Worm (Caenorhabditis elegans) whole organism, L2 larva: ENCODE data around the gene C53B7.2.
A peak's percentile ranks its signal among the peaks of the same experiment; 100 is the strongest.

Experiments used
- C34F6.9 ChIP-seq: fragments of 150-350 bp; optimal IDR thresholded peaks from 2 replicates; lab custom pipeline; 2014; ENCODE audit warnings: missing biosample characterization, missing genetic modification characterization
- F13H6.1 ChIP-seq: sonication (generic microtip); optimal IDR thresholded peaks from 2 replicates; lab custom pipeline; 2016; ENCODE audit warnings: missing genetic modification characterization, missing compliant biosample characterization
- R02D3.7 ChIP-seq: fragments of 150-350 bp; optimal IDR thresholded peaks from 2 replicates; lab custom pipeline; 2014; ENCODE audit warnings: missing biosample characterization, missing genetic modification characterization
- Y55F3AM.14 ChIP-seq: fragments of 200-800 bp; sonication (Bioruptor generic); optimal IDR thresholded peaks from 2 replicates; lab custom pipeline; 2018; ENCODE audit warnings: mild to moderate bottlenecking, missing genetic modification characterization, missing compliant biosample characterization
- ZK546.5 ChIP-seq: sonication (generic microtip); optimal IDR thresholded peaks from 2 replicates; lab custom pipeline; 2017; ENCODE audit warnings: missing biosample characterization, missing genetic modification characterization
- alr-1 ChIP-seq: fragments of 150-350 bp; optimal IDR thresholded peaks from 2 replicates; lab custom pipeline; 2014; ENCODE audit warnings: missing biosample characterization, missing genetic modification characterization
- aly-2 ChIP-seq: fragments of 150-350 bp; optimal IDR thresholded peaks from 2 replicates; lab custom pipeline; 2014; ENCODE audit warnings: missing biosample characterization, missing genetic modification characterization
- ama-1 ChIP-seq: fragments of 150-350 bp; optimal IDR thresholded peaks from 2 replicates; lab custom pipeline; 2018; ENCODE audit warnings: inconsistent platforms
- blmp-1 ChIP-seq: sonication (generic microtip); optimal IDR thresholded peaks from 2 replicates; lab custom pipeline; 2017; ENCODE audit warnings: missing genetic modification characterization, mild to moderate bottlenecking, missing compliant biosample characterization, antibody characterized with exemption, moderate library complexity; ENCODE audit not compliant: insufficient read depth
- ceh-16 ChIP-seq: fragments of 150-350 bp; optimal IDR thresholded peaks from 2 replicates; lab custom pipeline; 2014; ENCODE audit warnings: missing biosample characterization, missing genetic modification characterization
- ceh-82 ChIP-seq: fragments of 150-350 bp; optimal IDR thresholded peaks from 2 replicates; lab custom pipeline; 2014; ENCODE audit warnings: missing biosample characterization, missing genetic modification characterization
- crh-2 ChIP-seq: sonication (generic microtip); optimal IDR thresholded peaks from 2 replicates; lab custom pipeline; 2017; ENCODE audit warnings: missing biosample characterization, missing genetic modification characterization
- dmd-4 ChIP-seq: sonication (generic microtip); optimal IDR thresholded peaks from 2 replicates; lab custom pipeline; 2017; ENCODE audit warnings: missing biosample characterization, missing genetic modification characterization
- egl-27 ChIP-seq: sonication (generic microtip); optimal IDR thresholded peaks from 3 replicates; lab custom pipeline; 2017; ENCODE audit warnings: missing biosample characterization, missing genetic modification reagents, missing genetic modification characterization
- elt-1 ChIP-seq: fragments of 150-350 bp; optimal IDR thresholded peaks from 2 replicates; lab custom pipeline; 2014; ENCODE audit warnings: missing biosample characterization, missing genetic modification characterization
- elt-3 ChIP-seq: sonication (generic microtip); optimal IDR thresholded peaks from 2 replicates; lab custom pipeline; 2017; ENCODE audit warnings: missing biosample characterization, missing genetic modification characterization
- fos-1 ChIP-seq: fragments of 150-350 bp; optimal IDR thresholded peaks from 2 replicates; lab custom pipeline; 2014; ENCODE audit warnings: missing biosample characterization, missing genetic modification characterization
- gmeb-1 ChIP-seq: fragments of 150-350 bp; optimal IDR thresholded peaks from 2 replicates; lab custom pipeline; 2014; ENCODE audit warnings: missing biosample characterization, missing genetic modification characterization
- lin-11 ChIP-seq: fragments of 150-350 bp; sonication (generic microtip); optimal IDR thresholded peaks from 2 replicates; lab custom pipeline; 2014; ENCODE audit warnings: missing biosample characterization, missing genetic modification characterization, inconsistent platforms, mixed read lengths
- lin-13 ChIP-seq: fragments of 150-350 bp; optimal IDR thresholded peaks from 2 replicates; lab custom pipeline; 2014; ENCODE audit warnings: missing biosample characterization, missing genetic modification reagents, missing genetic modification characterization
- lin-39 ChIP-seq: fragments of 150-350 bp; optimal IDR thresholded peaks from 2 replicates; lab custom pipeline; 2014; ENCODE audit warnings: missing biosample characterization, missing genetic modification reagents, missing genetic modification characterization
- lsy-2 ChIP-seq, 2 experiments: fragments of 150-350 bp in 1 of 2; sonication (generic microtip) in 1 of 2; optimal IDR thresholded peaks; 2 replicates each; lab custom pipeline; 2014 to 2017; ENCODE audit warnings: missing biosample characterization in 2 of 2, missing genetic modification characterization in 2 of 2
- mab-5 ChIP-seq: fragments of 150-350 bp; optimal IDR thresholded peaks from 2 replicates; lab custom pipeline; 2014; ENCODE audit warnings: missing biosample characterization, missing genetic modification characterization
- mbf-1 ChIP-seq: sonication (generic microtip); optimal IDR thresholded peaks from 2 replicates; lab custom pipeline; 2017; ENCODE audit warnings: missing biosample characterization, missing genetic modification characterization
- mdl-1 ChIP-seq, 2 experiments: fragments of 150-350 bp in 1 of 2; sonication (generic microtip) in 1 of 2; optimal IDR thresholded peaks; 2 replicates each; lab custom pipeline; 2017; ENCODE audit warnings: missing biosample characterization in 2 of 2, missing genetic modification characterization in 2 of 2
- nhr-10 ChIP-seq: sonication (generic microtip); optimal IDR thresholded peaks from 2 replicates; lab custom pipeline; 2017; ENCODE audit warnings: missing biosample characterization, missing genetic modification characterization
- nhr-11 ChIP-seq: fragments of 150-350 bp; optimal IDR thresholded peaks from 2 replicates; lab custom pipeline; 2014; ENCODE audit warnings: missing biosample characterization, missing genetic modification characterization
- nhr-12 ChIP-seq: fragments of 150-350 bp; optimal IDR thresholded peaks from 2 replicates; lab custom pipeline; 2014; ENCODE audit warnings: missing biosample characterization, missing genetic modification characterization
- nhr-129 ChIP-seq: fragments of 150-350 bp; optimal IDR thresholded peaks from 2 replicates; lab custom pipeline; 2014; ENCODE audit warnings: missing biosample characterization, missing genetic modification characterization
- nhr-21 ChIP-seq: fragments of 150-350 bp; optimal IDR thresholded peaks from 2 replicates; lab custom pipeline; 2014; ENCODE audit warnings: missing biosample characterization, missing genetic modification characterization
- nhr-23 ChIP-seq: fragments of 150-350 bp; optimal IDR thresholded peaks from 2 replicates; lab custom pipeline; 2014; ENCODE audit warnings: missing biosample characterization, missing genetic modification reagents, missing genetic modification characterization
- nhr-237 ChIP-seq: fragments of 150-350 bp; optimal IDR thresholded peaks from 2 replicates; lab custom pipeline; 2014; ENCODE audit warnings: missing biosample characterization, missing genetic modification characterization
- nhr-25 ChIP-seq: fragments of 150-350 bp; sonication (generic microtip); optimal IDR thresholded peaks from 3 replicates; lab custom pipeline; 2014; ENCODE audit warnings: missing biosample characterization, missing genetic modification characterization
- nhr-6 ChIP-seq: fragments of 150-350 bp; optimal IDR thresholded peaks from 2 replicates; lab custom pipeline; 2014; ENCODE audit warnings: missing biosample characterization, missing genetic modification characterization
- nhr-77 ChIP-seq: fragments of 150-350 bp; optimal IDR thresholded peaks from 2 replicates; lab custom pipeline; 2014; ENCODE audit warnings: missing biosample characterization, missing genetic modification characterization
- peb-1 ChIP-seq: fragments of 150-350 bp; optimal IDR thresholded peaks from 2 replicates; lab custom pipeline; 2014; ENCODE audit warnings: missing biosample characterization, missing genetic modification characterization
- sem-4 ChIP-seq: fragments of 150-350 bp; optimal IDR thresholded peaks from 2 replicates; lab custom pipeline; 2014; ENCODE audit warnings: missing biosample characterization, missing genetic modification reagents, missing genetic modification characterization
- skn-1 ChIP-seq: sonication (generic microtip); optimal IDR thresholded peaks from 2 replicates; lab custom pipeline; 2017; ENCODE audit warnings: missing biosample characterization, missing genetic modification characterization
- sma-3 ChIP-seq: sonication (generic microtip); optimal IDR thresholded peaks from 2 replicates; lab custom pipeline; 2016; ENCODE audit warnings: missing genetic modification reagents, missing genetic modification characterization, missing compliant biosample characterization
- sma-9 ChIP-seq, 2 experiments: fragments of 150-350 bp in 1 of 2; sonication (generic microtip) in 1 of 2; optimal IDR thresholded peaks; 2 replicates each; lab custom pipeline; 2014 to 2016; ENCODE audit warnings: missing genetic modification characterization in 2 of 2, mild to moderate bottlenecking in 1 of 2, missing biosample characterization in 1 of 2, missing compliant biosample characterization in 1 of 2, missing genetic modification reagents in 1 of 2, moderate library complexity in 1 of 2
- snpc-4 ChIP-seq: fragments of 150-350 bp; optimal IDR thresholded peaks from 2 replicates; lab custom pipeline; 2014; ENCODE audit warnings: missing biosample characterization, missing genetic modification characterization
- unc-39 ChIP-seq: fragments of 150-350 bp; optimal IDR thresholded peaks from 2 replicates; lab custom pipeline; 2014; ENCODE audit warnings: missing biosample characterization, missing genetic modification characterization
- unc-55 ChIP-seq: fragments of 150-350 bp; sonication (generic microtip); optimal IDR thresholded peaks from 3 replicates; lab custom pipeline; 2014; ENCODE audit warnings: missing biosample characterization, missing genetic modification reagents, missing genetic modification characterization
- unc-62 ChIP-seq: fragments of 150-350 bp; optimal IDR thresholded peaks from 2 replicates; lab custom pipeline; 2014; ENCODE audit warnings: missing biosample characterization, missing genetic modification reagents, missing genetic modification characterization
- zag-1 ChIP-seq: fragments of 150-350 bp; optimal IDR thresholded peaks from 2 replicates; lab custom pipeline; 2014; ENCODE audit warnings: missing biosample characterization, missing genetic modification characterization
- ztf-1 ChIP-seq: fragments of 200-800 bp; sonication (Bioruptor generic); conservative IDR thresholded peaks from 2 replicates; pipeline ENCODE4 v1.3.6; 2022; ENCODE audit warnings: missing genetic modification characterization, missing compliant biosample characterization
- ztf-11 ChIP-seq: sonication (generic microtip); optimal IDR thresholded peaks from 2 replicates; lab custom pipeline; 2017; ENCODE audit warnings: missing biosample characterization, missing genetic modification characterization
- ztf-4 ChIP-seq: fragments of 150-350 bp; optimal IDR thresholded peaks from 2 replicates; lab custom pipeline; 2014; ENCODE audit warnings: missing biosample characterization, missing genetic modification characterization

Gene C53B7.2

DNA sequence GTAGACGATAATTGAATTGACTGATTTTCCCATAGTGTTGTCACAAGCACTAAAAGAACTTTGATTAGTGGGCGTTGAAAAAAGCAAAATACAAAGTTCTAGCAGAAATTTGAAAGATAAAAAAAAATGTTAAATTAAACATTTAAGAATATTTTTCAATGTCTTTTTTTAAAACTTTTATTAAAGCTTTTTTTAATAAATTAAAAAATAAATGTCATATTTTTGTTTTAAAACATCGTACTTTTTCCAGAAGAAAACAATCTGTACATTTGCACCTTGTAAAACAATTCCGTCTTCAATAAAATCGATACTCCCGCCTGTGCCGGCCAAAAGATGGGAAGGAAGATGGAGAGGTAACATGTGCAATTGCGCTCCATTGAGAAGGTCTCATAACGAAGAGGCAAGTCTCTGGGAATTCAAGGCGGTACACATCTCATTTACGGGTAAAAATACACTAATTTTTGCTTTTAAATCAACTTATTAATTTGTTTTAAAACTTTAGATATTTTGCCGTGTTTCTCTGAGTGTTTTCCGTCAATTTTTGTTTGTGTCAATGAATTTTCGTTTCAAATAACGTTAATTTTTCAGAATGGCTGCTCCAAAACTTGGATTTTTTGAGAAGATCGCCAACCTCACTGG, 5.2 kb upstream of the C53B7.2 start, which contains the start of the genes glr-6 and asg-2:
Gene glr-6 (minus strand): TSS at position 51 of the 639 bp plus-strand sequence.
Gene asg-2 (plus strand): TSS at position 589 of the 639 bp plus-strand sequence.
- TF ChIP-seq mdl-1 (tag; optimal IDR thresholded peaks at IDR 0.05; lab: Kevin White, UChicago) (no peak), alr-1 (tag; lab: Kevin White, UChicago) (no peak), zag-1 (tag; lab: Kevin White, UChicago) (peak; percentile 45), F13H6.1 (peak; percentile 64), unc-39 (no peak), egl-27 (tag; lab: Kevin White, UChicago) (peak; percentile 15), peb-1 (tag; lab: Kevin White, UChicago) (no peak), sma-9 (GFP tag; optimal IDR thresholded peaks at IDR 0.05; lab: Kevin White, UChicago) (peak; percentile 83), sma-9 (tag; optimal IDR thresholded peaks at IDR 0.05; lab: Kevin White, UChicago) (no peak), Y55F3AM.14 (GFP tag; lab: Kevin White, UChicago) (no peak), snpc-4 (tag; lab: Kevin White, UChicago) (peak; percentile 63), nhr-129 (tag; lab: Kevin White, UChicago) (peak; percentile 92), blmp-1 (tag; lab: Kevin White, UChicago) (peak; percentile 13), nhr-11 (tag; lab: Kevin White, UChicago) (no peak), lsy-2 (tag; optimal IDR thresholded peaks at IDR 0.05; lab: Kevin White, UChicago) (peak; percentile 36 to 90), ZK546.5 (no peak), nhr-77 (tag; lab: Kevin White, UChicago) (peak; percentile 21), sma-3 (peak; percentile 84), crh-2 (tag; lab: Kevin White, UChicago) (peak; percentile 90), elt-3 (no peak), nhr-237 (tag; lab: Kevin White, UChicago) (no peak), unc-62 (GFP tag; lab: Kevin White, UChicago) (no peak), aly-2 (no peak), nhr-10 (tag; lab: Kevin White, UChicago) (no peak), sem-4 (tag; lab: Kevin White, UChicago) (peak; percentile 84), nhr-25 (peak; percentile 83), skn-1 (tag; lab: Kevin White, UChicago) (peak; percentile 66), ama-1 (peak; percentile 31), lin-13 (GFP tag; lab: Kevin White, UChicago) (peak; percentile 90), nhr-12 (no peak), nhr-6 (tag; lab: Kevin White, UChicago) (peak; percentile 74), C34F6.9 (tag; lab: Kevin White, UChicago) (peak; percentile 91), nhr-23 (tag; lab: Kevin White, UChicago) (no peak), R02D3.7 (tag; lab: Kevin White, UChicago) (peak; percentile 24), dmd-4 (tag; lab: Kevin White, UChicago) (no peak), ztf-1 (GFP tag; lab: Robert Waterston, UW) (no peak), ztf-4 (tag; lab: Kevin White, UChicago) (peak; percentile 35), fos-1 (peak; percentile 82), mbf-1 (tag; lab: Kevin White, UChicago) (no peak), ceh-16 (tag; lab: Kevin White, UChicago) (peak; percentile 35), lin-11 (peak; percentile 14), elt-1 (tag; lab: Kevin White, UChicago) (no peak), lin-39 (tag; lab: Kevin White, UChicago) (no peak), unc-55 (GFP tag; lab: Kevin White, UChicago) (peak; percentile 96), nhr-21 (tag; lab: Kevin White, UChicago) (peak; percentile 81), gmeb-1 (peak; percentile 82), ceh-82 (tag; lab: Kevin White, UChicago) (peak; percentile 26), mab-5 (tag; lab: Kevin White, UChicago) (no peak), ztf-11 (tag; lab: Kevin White, UChicago) (no peak)
